Fruit fly (Drosophila melanogaster): ENCODE measurements around the gene CG10359.

DNA sequence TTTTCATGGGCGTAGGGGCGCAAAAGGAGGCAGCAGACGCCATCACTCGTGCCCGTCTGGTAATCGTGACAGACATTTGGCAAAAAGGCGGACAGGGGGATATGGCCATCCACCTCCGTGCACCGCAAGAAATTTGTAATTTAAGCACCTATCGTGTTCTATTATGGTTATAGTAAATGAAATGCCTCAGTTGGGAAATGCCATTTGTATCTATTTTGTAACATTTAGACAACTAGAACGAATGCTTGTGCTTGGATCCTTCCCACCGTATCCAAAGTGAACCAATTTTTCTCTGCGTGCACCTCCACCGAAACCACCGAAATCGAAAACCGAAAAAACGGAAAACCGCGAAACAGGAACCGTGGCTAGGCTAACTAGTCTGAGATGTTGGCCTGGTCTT lies 44.9 kb downstream of the CG10359 start:
- TF ChIP-seq psq (optimal IDR thresholded peaks at IDR 0.05): no peak
- TF ChIP-seq h (optimal IDR thresholded peaks at IDR 0.05): no peak
